Fruit fly (Drosophila melanogaster): ENCODE measurements around the gene SdhBL.
A peak's percentile ranks its signal among the peaks of the same experiment; 100 is the strongest.

The SdhBL gene

dm6 chrX:18920642-18921355, 26.6 kb downstream of the SdhBL start (continued):
- TF ChIP-seq Lhr (GFP tag; optimal IDR thresholded peaks at IDR 0.05) = no peak
- no peak for TF ChIP-seq chinmo (GFP tag; IDR thresholded peaks at IDR 0.05; ENCODE audit: partially characterized antibody)
- no peak for TF ChIP-seq pita (GFP tag; optimal IDR thresholded peaks at IDR 0.05)
- no peak for TF ChIP-seq CG8290 (GFP tag; optimal IDR thresholded peaks at IDR 0.05)
- no peak for TF ChIP-seq CG8290 (tag; optimal IDR thresholded peaks at IDR 0.05)
- TF ChIP-seq slou (GFP tag; optimal IDR thresholded peaks at IDR 0.05) = no peak
- no peak for TF ChIP-seq CG13775 (GFP tag; optimal IDR thresholded peaks at IDR 0.05)
- TF ChIP-seq tin (GFP tag; optimal IDR thresholded peaks at IDR 0.05) = peak; percentile 33
- TF ChIP-seq Six4 (GFP tag; optimal IDR thresholded peaks at IDR 0.05) = no peak
- no peak for TF ChIP-seq CG15073 (GFP tag; optimal IDR thresholded peaks at IDR 0.05)
- TF ChIP-seq cad (GFP tag; optimal IDR thresholded peaks at IDR 0.05) = no peak
- TF ChIP-seq zen2 (GFP tag; IDR thresholded peaks at IDR 0.05; ENCODE audit: partially characterized antibody) = no peak
- TF ChIP-seq CrebB (tag; optimal IDR thresholded peaks at IDR 0.05) = no peak
- TF ChIP-seq Max (GFP tag; optimal IDR thresholded peaks at IDR 0.05) = no peak
- peak; percentile 60 for TF ChIP-seq dmrt11E (tag; optimal IDR thresholded peaks at IDR 0.05)
- TF ChIP-seq CG30431 (GFP tag; optimal IDR thresholded peaks at IDR 0.05) = no peak
- TF ChIP-seq sisA (GFP tag; IDR thresholded peaks at IDR 0.05) = peak; percentile 54
- TF ChIP-seq CG17328 (GFP tag; IDR thresholded peaks at IDR 0.05) = no peak; the same call in 1 of the 2 replicates
- no peak for TF ChIP-seq Lpt (GFP tag; optimal IDR thresholded peaks at IDR 0.05)
- no peak for TF ChIP-seq CG32532 (GFP tag; IDR thresholded peaks at IDR 0.05)
- TF ChIP-seq Spps (tag; optimal IDR thresholded peaks at IDR 0.05) = no peak
- TF ChIP-seq sima (GFP tag; optimal IDR thresholded peaks at IDR 0.05) = no peak
- no peak for TF ChIP-seq Dad (GFP tag; optimal IDR thresholded peaks at IDR 0.05)
- TF ChIP-seq CG12942 (GFP tag; optimal IDR thresholded peaks at IDR 0.05) = no peak
- no peak for TF ChIP-seq Meics (GFP tag; optimal IDR thresholded peaks at IDR 0.05)
- no peak for TF ChIP-seq CG14014 (GFP tag; IDR thresholded peaks at IDR 0.05)
- TF ChIP-seq CG9817 (tag; optimal IDR thresholded peaks at IDR 0.05) = no peak
- TF ChIP-seq HmgD (GFP tag; optimal IDR thresholded peaks at IDR 0.05) = no peak
- TF ChIP-seq CG32772 (GFP tag; IDR thresholded peaks at IDR 0.05) = 0 out of 2 replicates have a peak, but pooled peaks have one; percentile 14
- peak; percentile 10 for TF ChIP-seq ems (GFP tag; optimal IDR thresholded peaks at IDR 0.05)
- TF ChIP-seq pho (GFP tag; optimal IDR thresholded peaks at IDR 0.05) = no peak
- TF ChIP-seq vnd (GFP tag; IDR thresholded peaks at IDR 0.05; ENCODE audit: partially characterized antibody) = no peak
- TF ChIP-seq cwo (GFP tag; optimal IDR thresholded peaks at IDR 0.05) = no peak
- TF ChIP-seq gem (tag; optimal IDR thresholded peaks at IDR 0.05) = peak; percentile 73
- peak; percentile 18 for TF ChIP-seq pum (GFP tag; optimal IDR thresholded peaks at IDR 0.05)
- peak; percentile 74 for TF ChIP-seq nmo (GFP tag; optimal IDR thresholded peaks at IDR 0.05)
- no peak for TF ChIP-seq CG12744 (GFP tag; optimal IDR thresholded peaks at IDR 0.05)
- no peak for TF ChIP-seq B-H2 (GFP tag; optimal IDR thresholded peaks at IDR 0.05)
- TF ChIP-seq gsb-n (tag; optimal IDR thresholded peaks at IDR 0.05) = peak; percentile 27
- TF ChIP-seq Fer2 (tag; optimal IDR thresholded peaks at IDR 0.05) = no peak
- TF ChIP-seq zf30C (GFP tag; optimal IDR thresholded peaks at IDR 0.05) = peak; percentile 18
- peak; percentile 16 to 34 for TF ChIP-seq dpn (GFP tag; optimal IDR thresholded peaks at IDR 0.05)
- TF ChIP-seq Pdp1 (GFP tag; optimal IDR thresholded peaks at IDR 0.05) = peak; percentile 34 to 35
- peak; percentile 46 for TF ChIP-seq CG14710 (tag; optimal IDR thresholded peaks at IDR 0.05)
- TF ChIP-seq Nf-YA (GFP tag; IDR thresholded peaks at IDR 0.05) = no peak
- no peak for TF ChIP-seq dan (GFP tag; IDR thresholded peaks at IDR 0.05)
- TF ChIP-seq Rx (GFP tag; IDR thresholded peaks at IDR 0.05) = no peak
- TF ChIP-seq CG1832 (GFP tag; optimal IDR thresholded peaks at IDR 0.05) = peak; percentile 56
- peak; percentile 7 for TF ChIP-seq CG1602 (GFP tag; optimal IDR thresholded peaks at IDR 0.05)
- no peak for TF ChIP-seq CG12769 (tag; optimal IDR thresholded peaks at IDR 0.05)

Data from whole organism, embryonic.